Fruit fly (Drosophila melanogaster) Kc167 (cell line): ENCODE results near the gene CG6724.

Experiments used
- Myc ChIP-seq: fragments of >200 bp; optimal IDR thresholded peaks from 2 replicates; lab custom pipeline; 2017; ENCODE audit warnings: missing external identifiers
- Sin3A ChIP-seq: fragments of >200 bp; optimal IDR thresholded peaks from 2 replicates; lab custom pipeline; 2018; ENCODE audit warnings: missing external identifiers
- h ChIP-seq: fragments of >200 bp; optimal IDR thresholded peaks from 3 replicates; lab custom pipeline; 2018; ENCODE audit warnings: missing external identifiers
- insv ChIP-seq: fragments of >200 bp; optimal IDR thresholded peaks from 3 replicates; lab custom pipeline; 2018; ENCODE audit warnings: missing external identifiers
- psq ChIP-seq: fragments of >200 bp; optimal IDR thresholded peaks from 2 replicates; lab custom pipeline; 2017; ENCODE audit warnings: missing external identifiers
- ttk ChIP-seq: sonication (Bioruptor generic); optimal IDR thresholded peaks from 2 replicates; lab custom pipeline; 2017; ENCODE audit warnings: missing external identifiers

DNA sequence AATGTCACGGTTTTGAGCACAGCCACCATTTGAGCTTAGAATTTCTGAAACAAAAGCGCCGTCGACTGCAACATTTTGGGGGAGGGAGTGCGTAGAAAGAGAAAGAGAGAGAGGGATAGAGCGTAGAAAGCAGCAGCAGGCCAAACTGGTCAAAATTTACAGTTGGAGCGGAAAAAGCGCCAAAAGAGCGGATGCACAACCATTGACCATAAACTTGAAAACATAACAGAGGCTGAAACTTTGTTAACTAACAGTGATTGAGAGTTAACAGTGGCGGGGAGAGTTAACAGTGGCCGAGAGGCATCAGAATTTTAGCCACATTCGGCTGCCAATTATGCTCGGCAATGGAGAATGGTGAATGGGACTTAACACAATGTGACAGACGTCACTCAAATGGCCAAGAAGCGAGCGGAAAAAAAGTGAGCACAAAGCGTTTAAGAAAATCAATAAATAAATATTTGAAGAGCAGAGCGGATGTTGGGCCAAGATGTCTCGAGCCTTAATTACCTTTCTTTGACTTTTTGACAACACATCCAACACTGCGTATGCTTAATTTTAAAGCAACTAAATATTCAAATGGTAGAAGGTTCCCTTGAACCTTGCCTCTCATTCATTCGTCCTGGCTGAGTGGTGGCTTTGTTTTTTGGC, 12.6 kb downstream of the CG6724 start:
- TF ChIP-seq h, result no peak
- TF ChIP-seq psq (lab: Kevin White, UChicago), result no peak
- no peak for TF ChIP-seq Sin3A (lab: Kevin White, UChicago)
- TF ChIP-seq ttk (lab: Kevin White, UChicago), result no peak
- TF ChIP-seq Myc, result no peak
- no peak for TF ChIP-seq insv (lab: Kevin White, UChicago)
